Worm (Caenorhabditis elegans): ENCODE results near the gene nyn-1.
A peak's percentile ranks its signal among the peaks of the same experiment; 100 is the strongest.

Gene nyn-1

ce11 chrIV:13689302-13689880 lies 2.6 kb upstream of the nyn-1 start, which contains the start of gene T23G4.2:
Gene T23G4.2 (minus strand): TSS chrIV:13689556.
- TF ChIP-seq unc-86 (tag; optimal IDR thresholded peaks at IDR 0.05) = no peak
- peak; percentile 92 for TF ChIP-seq unc-55 (GFP tag; optimal IDR thresholded peaks at IDR 0.05)

ce11 chrIV:13687631-13688030 lies 816 bp upstream of the nyn-1 start:
- TF ChIP-seq ceh-6 (GFP tag; optimal IDR thresholded peaks at IDR 0.05) (no peak), ceh-14 (tag; optimal IDR thresholded peaks at IDR 0.05) (no peak), sox-2 (GFP tag; IDR thresholded peaks at IDR 0.05) (no peak), fax-1 (tag; optimal IDR thresholded peaks at IDR 0.05) (no peak), lin-11 (tag; optimal IDR thresholded peaks at IDR 0.05) (no peak), elt-2 (tag; optimal IDR thresholded peaks at IDR 0.05) (no peak)

ce11 chrIV:13684827-13685226 lies 2.0 kb downstream of the nyn-1 start:
- no peak for TF ChIP-seq nfya-1 (tag; optimal IDR thresholded peaks at IDR 0.05)
- no peak for TF ChIP-seq elt-2 (tag; optimal IDR thresholded peaks at IDR 0.05)
- no peak for TF ChIP-seq Y22D7AL.16 (tag; optimal IDR thresholded peaks at IDR 0.05)
- no peak for TF ChIP-seq fkh-6 (tag; optimal IDR thresholded peaks at IDR 0.05)
- TF ChIP-seq pros-1 (tag; optimal IDR thresholded peaks at IDR 0.05) = no peak
- no peak for TF ChIP-seq tbx-7 (tag; optimal IDR thresholded peaks at IDR 0.05)
- TF ChIP-seq hlh-13 (GFP tag; optimal IDR thresholded peaks at IDR 0.05) = no peak
- no peak for TF ChIP-seq unc-86 (tag; optimal IDR thresholded peaks at IDR 0.05)
- TF ChIP-seq tbx-2 (tag; optimal IDR thresholded peaks at IDR 0.05) = no peak
- TF ChIP-seq nhr-232 (tag; optimal IDR thresholded peaks at IDR 0.05) = no peak
- no peak for TF ChIP-seq hlh-8 (tag; optimal IDR thresholded peaks at IDR 0.05)
- no peak for TF ChIP-seq ceh-22 (tag; optimal IDR thresholded peaks at IDR 0.05)

DNA sequence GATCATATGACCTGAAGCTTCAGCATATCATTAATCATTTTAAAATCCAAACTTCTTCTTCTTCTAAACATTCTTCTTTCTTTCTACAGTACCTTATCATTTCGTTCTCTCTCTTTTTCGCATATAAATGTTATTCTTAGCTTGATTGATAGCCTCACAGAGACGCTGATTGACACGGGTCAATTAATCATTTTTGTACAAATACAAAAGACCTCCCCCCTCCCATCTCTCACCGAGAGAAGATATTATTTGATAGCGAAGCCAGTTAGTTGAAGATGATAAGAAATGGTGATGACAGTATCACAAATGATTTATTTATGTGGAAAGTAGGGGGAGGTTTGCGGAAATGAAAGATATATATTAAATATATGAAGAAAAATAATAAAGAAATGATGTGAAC lies 4.1 kb downstream of the nyn-1 start:
- peak; percentile 86 for TF ChIP-seq unc-55 (GFP tag; optimal IDR thresholded peaks at IDR 0.05)
- no peak for TF ChIP-seq T23F11.4 (GFP tag; optimal IDR thresholded peaks at IDR 0.05)
- TF ChIP-seq ceh-48 (tag; optimal IDR thresholded peaks at IDR 0.05) = no peak
- TF ChIP-seq hlh-15 (tag; optimal IDR thresholded peaks at IDR 0.05) = no peak
- TF ChIP-seq ceh-34 (tag; optimal IDR thresholded peaks at IDR 0.05) = no peak
- TF ChIP-seq elt-2 (tag; optimal IDR thresholded peaks at IDR 0.05) = peak; percentile 52

- TF ChIP-seq tbx-2 (tag; optimal IDR thresholded peaks at IDR 0.05) = no peak
- TF ChIP-seq nfya-1 (tag; optimal IDR thresholded peaks at IDR 0.05) = peak; percentile 77
- no peak for TF ChIP-seq che-1 (tag; optimal IDR thresholded peaks at IDR 0.05)
- TF ChIP-seq ceh-34 (tag; optimal IDR thresholded peaks at IDR 0.05) = no peak
These were observed 7.3 kb downstream of the nyn-1 start for ce11 chrIV:13679495-13679894.

DNA sequence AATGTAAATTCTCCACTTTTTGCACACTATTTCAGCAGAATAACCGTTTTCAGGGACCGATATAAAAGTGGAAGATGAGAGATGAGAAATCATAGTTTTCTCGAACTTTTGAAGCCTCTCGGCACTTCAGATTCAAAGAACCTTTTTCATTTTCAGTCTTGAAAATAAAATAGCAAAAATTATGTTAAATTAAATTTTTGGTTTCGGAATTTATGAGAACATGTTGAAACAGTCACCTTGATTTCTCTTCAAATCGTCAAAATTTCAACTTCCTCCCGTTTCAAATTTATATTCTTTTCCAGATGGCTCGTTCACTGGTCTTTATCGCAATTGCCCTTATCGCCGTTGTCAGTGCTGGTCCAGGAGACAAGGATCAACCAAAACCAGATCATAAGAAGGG lies 8.2 kb downstream of the nyn-1 start, which contains the start of gene srlf-26:
Gene srlf-26 (plus strand): TSS at position 301 of the 400 bp plus-strand sequence.
- TF ChIP-seq fkh-6 (tag; optimal IDR thresholded peaks at IDR 0.05) (no peak), ttx-3 (tag; optimal IDR thresholded peaks at IDR 0.05) (no peak), pros-1 (tag; optimal IDR thresholded peaks at IDR 0.05) (no peak), dmd-4 (tag; optimal IDR thresholded peaks at IDR 0.05; ENCODE audit: borderline replicate concordance) (no peak), pax-1 (tag; optimal IDR thresholded peaks at IDR 0.05) (no peak), unc-42 (tag; optimal IDR thresholded peaks at IDR 0.05) (no peak), madf-2 (tag; optimal IDR thresholded peaks at IDR 0.05) (no peak)

- TF ChIP-seq eyg-1 (tag; optimal IDR thresholded peaks at IDR 0.05) (no peak), dve-1 (tag; optimal IDR thresholded peaks at IDR 0.05) (no peak), dmd-4 (tag; optimal IDR thresholded peaks at IDR 0.05; ENCODE audit: borderline replicate concordance) (no peak)
These were observed 13.3 kb downstream of the nyn-1 start, which contains the start of gene oac-48 for ce11 chrIV:13673504-13673903. Gene oac-48 (plus strand): TSS chrIV:13673804.
